Fruit fly (Drosophila melanogaster): ENCODE data around the gene CG17726.
A peak's percentile ranks its signal among the peaks of the same experiment; 100 is the strongest.

Gene CG17726

dm6 chr3R:11211291-11212061, 15.1 kb upstream of the CG17726 start (continued):
- TF ChIP-seq exex (tag; optimal IDR thresholded peaks at IDR 0.05) (peak; percentile 49), CG18011 (GFP tag; optimal IDR thresholded peaks at IDR 0.05) (peak; percentile 5), zfh2 (GFP tag; optimal IDR thresholded peaks at IDR 0.05) (peak; percentile 81), trem (tag; optimal IDR thresholded peaks at IDR 0.05) (peak; percentile 39), CG12942 (GFP tag; optimal IDR thresholded peaks at IDR 0.05) (peak; percentile 61), Dref (GFP tag; IDR thresholded peaks at IDR 0.05) (peak; percentile 18; the same call in 1 of the 2 replicates), ERR (GFP tag; optimal IDR thresholded peaks at IDR 0.05) (peak; percentile 30), pb (GFP tag; optimal IDR thresholded peaks at IDR 0.05) (peak; percentile 34), Hand (GFP tag; optimal IDR thresholded peaks at IDR 0.05) (no peak), eyg (GFP tag; optimal IDR thresholded peaks at IDR 0.05) (peak; percentile 29), vfl (GFP tag; optimal IDR thresholded peaks at IDR 0.05) (peak; percentile 73), CG15514 (GFP tag; optimal IDR thresholded peaks at IDR 0.05) (peak; percentile 63), ssp (GFP tag; IDR thresholded peaks at IDR 0.05) (peak; percentile 57; the same call in 1 of the 2 replicates), Sry-β (GFP tag; optimal IDR thresholded peaks at IDR 0.05) (peak; percentile 90), CG10431 (GFP tag; optimal IDR thresholded peaks at IDR 0.05) (no peak), vvl (GFP tag; IDR thresholded peaks at IDR 0.05) (peak; percentile 81), Sin3A (optimal IDR thresholded peaks at IDR 0.05) (no peak), CG31224 (GFP tag; IDR thresholded peaks at IDR 0.05) (peak; percentile 67), gt (GFP tag; IDR thresholded peaks at IDR 0.05) (peak; percentile 33; the same call in 1 of the 2 replicates), tx (GFP tag; optimal IDR thresholded peaks at IDR 0.05) (peak; percentile 65), CG1233 (GFP tag; optimal IDR thresholded peaks at IDR 0.05) (peak; percentile 56), CG11695 (GFP tag; IDR thresholded peaks at IDR 0.05) (peak; percentile 63; the same call in 2 of the 3 replicates), row (GFP tag; IDR thresholded peaks at IDR 0.05) (peak; percentile 96), CG2875 (GFP tag; optimal IDR thresholded peaks at IDR 0.05) (peak; percentile 31), CG11456 (GFP tag; IDR thresholded peaks at IDR 0.05) (peak; percentile 86), toy (GFP tag; IDR thresholded peaks at IDR 0.05) (peak; percentile 35; the same call in 1 of the 2 replicates), klu (GFP tag; IDR thresholded peaks at IDR 0.05) (peak; percentile 60), br (optimal IDR thresholded peaks at IDR 0.05) (no peak), pho (GFP tag; optimal IDR thresholded peaks at IDR 0.05) (peak; percentile 64), NC2β (GFP tag; optimal IDR thresholded peaks at IDR 0.05) (peak; percentile 48), aop (GFP tag; IDR thresholded peaks at IDR 0.05) (no peak), fu2 (GFP tag; optimal IDR thresholded peaks at IDR 0.05) (peak; percentile 48), CG32532 (GFP tag; IDR thresholded peaks at IDR 0.05) (peak; percentile 90), tll (GFP tag; optimal IDR thresholded peaks at IDR 0.05) (peak in 1 of 2 experiments; percentile 5), gro (GFP tag; optimal IDR thresholded peaks at IDR 0.05) (peak; percentile 70), Nf-YA (GFP tag; IDR thresholded peaks at IDR 0.05) (peak; percentile 56), chn (GFP tag; optimal IDR thresholded peaks at IDR 0.05) (peak; percentile 57), ci (GFP tag; IDR thresholded peaks at IDR 0.05) (peak; percentile 65), sima (GFP tag; optimal IDR thresholded peaks at IDR 0.05) (no peak), CG18476 (GFP tag; optimal IDR thresholded peaks at IDR 0.05) (peak; percentile 71), B-H1 (GFP tag; IDR thresholded peaks at IDR 0.05) (peak; percentile 65; the same call in 2 of the 3 replicates), nom (GFP tag; optimal IDR thresholded peaks at IDR 0.05) (peak; percentile 1), sr (GFP tag; IDR thresholded peaks at IDR 0.05) (peak; percentile 67; the same call in 2 of the 3 replicates), dan (GFP tag; IDR thresholded peaks at IDR 0.05) (no peak), pros (GFP tag; optimal IDR thresholded peaks at IDR 0.05) (peak; percentile 34), HLH54F (GFP tag; optimal IDR thresholded peaks at IDR 0.05) (peak; percentile 74), CG6654 (GFP tag; optimal IDR thresholded peaks at IDR 0.05) (peak; percentile 19), gsb (GFP tag; IDR thresholded peaks at IDR 0.05) (no peak), Nf-YB (GFP tag; optimal IDR thresholded peaks at IDR 0.05) (peak; percentile 9), CG1792 (GFP tag; optimal IDR thresholded peaks at IDR 0.05) (peak; percentile 64)

Measured in whole organism, embryonic.